Worm (Caenorhabditis elegans) whole organism, L4 larva: Measurements from ENCODE around the gene E02C12.10.
A peak's percentile ranks its signal among the peaks of the same experiment; 100 is the strongest.

ENCODE experiments used
- F44E2.7 ChIP-seq: fragments of 200-800 bp; sonication (Bioruptor generic); IDR thresholded peaks from 2 replicates; pipeline ENCODE4 v2.1.2; 2022; ENCODE audit warnings: missing genetic modification characterization, missing compliant biosample characterization
- F49E8.2 ChIP-seq: sonication (generic microtip); optimal IDR thresholded peaks from 2 replicates; lab custom pipeline; 2016; ENCODE audit warnings: missing compliant biosample characterization, mild to moderate bottlenecking, missing genetic modification characterization, borderline replicate concordance
- R02D3.7 ChIP-seq: fragments of 150-350 bp; sonication (generic microtip); optimal IDR thresholded peaks from 3 replicates; lab custom pipeline; 2014; ENCODE audit warnings: missing biosample characterization, missing genetic modification characterization
- T20F7.1 ChIP-seq: fragments of 200-800 bp; sonication (Bioruptor generic); optimal IDR thresholded peaks from 2 replicates; lab custom pipeline; 2018; ENCODE audit warnings: mild to moderate bottlenecking, missing genetic modification characterization, missing compliant biosample characterization
- T26A8.4 ChIP-seq: fragments of 200-800 bp; sonication (Bioruptor generic); IDR thresholded peaks from 2 replicates; pipeline ENCODE4 v1.3.6; 2022; ENCODE audit warnings: missing genetic modification characterization, missing compliant biosample characterization
- Y48G9A.11 ChIP-seq: fragments of 200-800 bp; sonication (Bioruptor generic); IDR thresholded peaks from 2 replicates; pipeline ENCODE4 v1.3.6; 2022; ENCODE audit warnings: missing genetic modification reagents, missing genetic modification characterization, missing compliant biosample characterization
- aha-1 ChIP-seq: fragments of 150-350 bp; peaks from one replicate; lab custom pipeline; 2014; ENCODE audit warnings: missing biosample characterization, missing genetic modification characterization
- ama-1 ChIP-seq: fragments of 150-350 bp; optimal IDR thresholded peaks from 2 replicates; lab custom pipeline; 2014; ENCODE audit warnings: inconsistent platforms, mixed read lengths
- ces-1 ChIP-seq: fragments of 150-350 bp; sonication (generic microtip); optimal IDR thresholded peaks from 4 replicates; lab custom pipeline; 2014; ENCODE audit warnings: missing biosample characterization, missing genetic modification reagents, missing genetic modification characterization
- ctbp-1 ChIP-seq: fragments of 200-800 bp; sonication (Bioruptor generic); IDR thresholded peaks from 2 replicates; pipeline ENCODE4 v1.3.6; 2022; ENCODE audit warnings: missing genetic modification reagents, missing genetic modification characterization, missing compliant biosample characterization
- daf-16 ChIP-seq, 3 experiments: sonication (generic microtip); optimal IDR thresholded peaks; 2 replicates each; lab custom pipeline; 2016 to 2017; ENCODE audit warnings: missing genetic modification characterization in 3 of 3, missing genetic modification reagents in 3 of 3, mild to moderate bottlenecking in 2 of 3, missing compliant biosample characterization in 2 of 3, missing biosample characterization in 1 of 3, moderate library complexity in 1 of 3
- daf-19 ChIP-seq: fragments of 200-800 bp; sonication (Bioruptor generic); conservative IDR thresholded peaks from 2 replicates; pipeline ENCODE4 v1.3.6; 2022; ENCODE audit warnings: missing genetic modification characterization, missing compliant biosample characterization
- dmd-8 ChIP-seq: fragments of 200-800 bp; sonication (Bioruptor generic); IDR thresholded peaks from 2 replicates; pipeline ENCODE4 v1.3.6; 2022; ENCODE audit warnings: missing genetic modification characterization, missing compliant biosample characterization
- dve-1 ChIP-seq: sonication (generic microtip); optimal IDR thresholded peaks from 2 replicates; lab custom pipeline; 2017; ENCODE audit warnings: antibody characterized with exemption, mild to moderate bottlenecking, missing genetic modification characterization, missing compliant biosample characterization; ENCODE audit not compliant: insufficient read depth
- fkh-10 ChIP-seq: fragments of 150-350 bp; optimal IDR thresholded peaks from 2 replicates; lab custom pipeline; 2014; ENCODE audit warnings: missing biosample characterization, missing genetic modification reagents, missing genetic modification characterization
- hif-1 ChIP-seq, 2 experiments: sonication (generic microtip); optimal IDR thresholded peaks; 2 replicates each; lab custom pipeline; 2016 to 2017; ENCODE audit warnings: missing compliant biosample characterization in 2 of 2, missing genetic modification characterization in 2 of 2, missing genetic modification reagents in 2 of 2, missing genotype in 2 of 2, mild to moderate bottlenecking in 1 of 2
- hlh-11 ChIP-seq: fragments of 200-800 bp; sonication (Bioruptor generic); optimal IDR thresholded peaks from 2 replicates; lab custom pipeline; 2018; ENCODE audit warnings: mild to moderate bottlenecking, missing genetic modification characterization, missing compliant biosample characterization
- lir-3 ChIP-seq: sonication (generic microtip); optimal IDR thresholded peaks from 2 replicates; lab custom pipeline; 2016; ENCODE audit warnings: mild to moderate bottlenecking, missing genetic modification characterization, missing compliant biosample characterization
- madf-5 ChIP-seq, 2 experiments: fragments of 200-800 bp; sonication (Bioruptor generic); IDR thresholded peaks; 2 replicates each; pipeline ENCODE4 v1.3.6; 2022; ENCODE audit warnings: missing compliant biosample characterization in 2 of 2, missing genetic modification characterization in 2 of 2
- mxl-3 ChIP-seq: fragments of 200-800 bp; sonication (Bioruptor generic); optimal IDR thresholded peaks from 2 replicates; lab custom pipeline; 2018; ENCODE audit warnings: mild to moderate bottlenecking, missing genetic modification characterization, missing compliant biosample characterization
- nhr-237 ChIP-seq: sonication (generic microtip); optimal IDR thresholded peaks from 2 replicates; lab custom pipeline; 2017; ENCODE audit warnings: missing biosample characterization, missing genetic modification characterization
- php-3 ChIP-seq: fragments of 200-800 bp; sonication (Bioruptor generic); IDR thresholded peaks from 2 replicates; pipeline ENCODE4 v1.3.6; 2022; ENCODE audit warnings: missing genetic modification reagents, missing genetic modification characterization, missing compliant biosample characterization
- rbr-2 ChIP-seq: sonication (generic microtip); optimal IDR thresholded peaks from 2 replicates; lab custom pipeline; 2016; ENCODE audit warnings: missing genotype, missing genetic modification characterization, missing compliant biosample characterization
- sdz-12 ChIP-seq: fragments of 200-800 bp; sonication (Bioruptor generic); optimal IDR thresholded peaks from 2 replicates; lab custom pipeline; 2018; ENCODE audit warnings: mild to moderate bottlenecking, missing genetic modification characterization, missing compliant biosample characterization
- spr-3 ChIP-seq: fragments of 200-800 bp; sonication (Bioruptor generic); optimal IDR thresholded peaks from 2 replicates; lab custom pipeline; 2018; ENCODE audit warnings: mild to moderate bottlenecking, missing genetic modification characterization, missing compliant biosample characterization
- tag-97 ChIP-seq: fragments of 200-800 bp; sonication (Bioruptor generic); IDR thresholded peaks from 2 replicates; pipeline ENCODE4 v1.3.6; 2022; ENCODE audit warnings: missing genetic modification characterization, missing compliant biosample characterization
- unc-130 ChIP-seq: sonication (generic microtip); optimal IDR thresholded peaks from 2 replicates; lab custom pipeline; 2016; ENCODE audit warnings: missing genetic modification reagents, missing genetic modification characterization, missing compliant biosample characterization
- unc-62 ChIP-seq, 3 experiments: fragments of 150-350 bp in 1 of 3; sonication (generic microtip); optimal IDR thresholded peaks in 2 of 3; peaks in 1 of 3; 1 replicate in 1 of 3; 2 replicates in 2 of 3; lab custom pipeline; 2014 to 2017; ENCODE audit warnings: missing biosample characterization in 3 of 3, missing genetic modification characterization in 3 of 3, missing genetic modification reagents in 3 of 3, missing genotype in 1 of 3
- zfp-3 ChIP-seq: fragments of 200-800 bp; sonication (Bioruptor generic); conservative IDR thresholded peaks from 2 replicates; pipeline ENCODE4 v1.3.6; 2022; ENCODE audit warnings: missing genetic modification reagents, missing genetic modification characterization, missing compliant biosample characterization
- zip-2 ChIP-seq: fragments of 150-350 bp; optimal IDR thresholded peaks from 2 replicates; lab custom pipeline; 2014; ENCODE audit warnings: missing biosample characterization, missing genetic modification characterization
- ztf-11 ChIP-seq: fragments of 150-350 bp; optimal IDR thresholded peaks from 2 replicates; lab custom pipeline; 2014; ENCODE audit warnings: missing biosample characterization, missing genetic modification characterization

Gene E02C12.10

ce11 chrV:9414516-9414915 lies 36.3 kb upstream of the E02C12.10 start, which contains the start of gene F36D4.4:
TSS of gene F36D4.4 (minus strand) at chrV:9414616.
- TF ChIP-seq ctbp-1 (no peak), daf-16 (GFP tag; optimal IDR thresholded peaks at IDR 0.05; lab: Kevin White, UChicago) (no peak), daf-16 (tag; optimal IDR thresholded peaks at IDR 0.05; lab: Kevin White, UChicago) (no peak), hif-1 (tag; optimal IDR thresholded peaks at IDR 0.05; lab: Kevin White, UChicago) (no peak), Y48G9A.11 (GFP tag; lab: Robert Waterston, UW) (no peak), aha-1 (no peak), T20F7.1 (GFP tag; lab: Kevin White, UChicago) (no peak), spr-3 (no peak), rbr-2 (tag; lab: Kevin White, UChicago) (no peak), nhr-237 (tag; lab: Kevin White, UChicago) (no peak), dmd-8 (no peak)

DNA sequence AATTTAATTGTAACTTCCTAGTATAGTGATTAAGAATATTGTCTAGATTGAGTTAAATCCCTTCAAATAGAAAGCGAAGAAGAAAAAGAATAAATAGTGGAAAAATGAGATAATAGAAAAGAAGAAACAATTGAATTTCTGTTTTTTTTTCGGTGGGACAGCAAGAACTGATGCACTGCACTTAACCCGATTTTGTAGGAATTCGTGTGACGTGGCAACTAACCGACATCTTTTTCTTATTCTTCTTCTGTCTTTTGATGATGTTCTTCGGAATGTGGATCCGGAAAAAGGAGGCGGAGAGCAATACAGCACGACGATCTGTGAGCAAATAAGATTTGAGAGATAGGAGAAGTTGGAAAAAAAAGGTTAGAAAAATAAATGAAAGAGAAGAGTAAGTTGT lies 30.7 kb upstream of the E02C12.10 start:
- peak; percentile 58 for TF ChIP-seq fkh-10 (GFP tag; lab: Kevin White, UChicago)
- TF ChIP-seq ces-1 (GFP tag; lab: Kevin White, UChicago), result peak; percentile 69
- 0 out of 2 replicates have a peak, but pooled peaks have one; percentile 53 for TF ChIP-seq ctbp-1
- TF ChIP-seq R02D3.7 (tag; lab: Kevin White, UChicago), result no peak
- TF ChIP-seq, all 104 proteins: peak for 3

- no peak for TF ChIP-seq rbr-2 (tag; lab: Kevin White, UChicago)
- TF ChIP-seq F49E8.2 (tag; lab: Kevin White, UChicago), result no peak
- TF ChIP-seq madf-5 (GFP tag; IDR thresholded peaks at IDR 0.05; lab: Robert Waterston, UW), result 0 out of 4 replicates have a peak, but pooled peaks of 1 of the 2 experiments have one; percentile 32
- TF ChIP-seq zip-2 (tag; lab: Kevin White, UChicago), result no peak
- TF ChIP-seq tag-97, result no peak
- TF ChIP-seq dve-1 (tag; lab: Kevin White, UChicago), result peak; percentile 42
- peak; percentile 21 for TF ChIP-seq unc-130
- TF ChIP-seq Y48G9A.11 (GFP tag; lab: Robert Waterston, UW), result no peak
- no peak for TF ChIP-seq lir-3 (tag; lab: Kevin White, UChicago)
- TF ChIP-seq zfp-3 (GFP tag; lab: Robert Waterston, UW), result 0 out of 2 replicates have a peak, but pooled peaks have one; percentile 42
- TF ChIP-seq daf-19 (GFP tag; lab: Robert Waterston, UW), result 0 out of 2 replicates have a peak, but pooled peaks have one; percentile 39
- TF ChIP-seq php-3, result no peak
- TF ChIP-seq ama-1 (lab: Kevin White, UChicago), result no peak
Measured at ce11 chrV:9406890-9407289, 28.7 kb upstream of the E02C12.10 start.

ce11 chrV:9399886-9400373 lies 21.7 kb upstream of the E02C12.10 start, which contains the start of gene trpp-4:
TSS of gene trpp-4 (plus strand) at chrV:9400327.
- TF ChIP-seq hlh-11 (tag; lab: Kevin White, UChicago) (no peak), ztf-11 (tag; lab: Kevin White, UChicago) (no peak), aha-1 (peak; percentile 91), sdz-12 (GFP tag; lab: Kevin White, UChicago) (no peak), F44E2.7 (no peak), unc-62 (GFP tag; optimal IDR thresholded peaks at IDR 0.05 in 1 of 2; lab: Kevin White, UChicago) (peak in 1 of 2 experiments; percentile 42), unc-62 (tag; optimal IDR thresholded peaks at IDR 0.05; lab: Kevin White, UChicago) (no peak)

DNA sequence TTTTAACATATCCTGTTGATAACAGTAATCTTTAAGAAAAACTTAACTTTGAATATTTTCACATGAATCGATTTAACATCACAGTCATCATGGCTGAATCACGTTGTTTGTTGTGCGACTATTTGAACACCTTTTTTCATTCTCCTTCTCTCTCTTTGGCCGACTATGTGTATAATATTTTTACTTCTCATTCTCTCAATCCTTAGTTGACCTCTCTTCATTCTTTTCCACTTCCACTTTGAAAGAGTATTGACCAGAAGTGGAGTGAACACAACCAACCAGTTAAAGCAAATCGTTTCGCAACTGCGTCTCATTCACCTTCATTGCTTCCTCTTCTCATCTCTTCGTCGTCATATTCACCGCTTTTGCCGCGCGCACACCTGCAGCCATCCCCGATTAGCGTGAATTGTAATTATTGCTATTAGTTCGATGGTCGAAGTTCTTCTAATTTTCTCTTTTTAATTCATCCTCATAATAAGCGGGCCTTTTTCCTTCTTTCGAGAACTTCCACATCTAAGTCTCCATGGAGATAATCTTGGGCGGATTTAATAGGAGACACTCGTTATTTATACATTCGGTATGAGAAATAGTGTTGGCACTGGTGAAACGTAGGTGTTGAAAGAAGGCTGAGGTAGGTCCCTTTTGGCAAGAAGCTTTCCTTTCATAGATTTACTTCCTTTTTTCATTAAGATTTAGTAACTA lies 16.9 kb upstream of the E02C12.10 start:
- TF ChIP-seq T26A8.4, result no peak
- TF ChIP-seq mxl-3 (GFP tag; lab: Kevin White, UChicago), result peak; percentile 15
